Worm (Caenorhabditis elegans) whole organism, young adult: ENCODE measurements around the gene C48B4.12.

Experiments used
- B0019.2 ChIP-seq: fragments of 200-800 bp; sonication (Bioruptor generic); conservative IDR thresholded peaks from 2 replicates; pipeline ENCODE4 v1.3.6; 2022; ENCODE audit warnings: missing genetic modification reagents, missing genetic modification characterization, missing compliant biosample characterization
- B0336.3 ChIP-seq: fragments of 200-800 bp; sonication (Bioruptor generic); IDR thresholded peaks from 2 replicates; pipeline ENCODE4 v1.3.6; 2022; ENCODE audit warnings: missing genetic modification characterization, missing compliant biosample characterization
- C17E4.6 ChIP-seq: fragments of 200-800 bp; sonication (Bioruptor generic); IDR thresholded peaks from 2 replicates; pipeline ENCODE4 v1.3.6; 2022; ENCODE audit warnings: missing genetic modification reagents, missing genetic modification characterization, missing compliant biosample characterization
- F23B12.7 ChIP-seq: sonication (generic microtip); optimal IDR thresholded peaks from 2 replicates; lab custom pipeline; 2017; ENCODE audit warnings: missing genetic modification characterization, mild to moderate bottlenecking, missing compliant biosample characterization, antibody characterized with exemption, moderate library complexity; ENCODE audit not compliant: insufficient read depth
- F37B4.10 ChIP-seq: fragments of 200-800 bp; sonication (Bioruptor generic); IDR thresholded peaks from 2 replicates; pipeline ENCODE4 v1.3.6; 2022; ENCODE audit warnings: missing genetic modification characterization, missing compliant biosample characterization
- F39B2.1 ChIP-seq: fragments of 200-800 bp; sonication (Bioruptor generic); IDR thresholded peaks from 2 replicates; pipeline ENCODE4 v1.3.6; 2022; ENCODE audit warnings: missing genetic modification reagents, missing genetic modification characterization, missing compliant biosample characterization
- K11D2.4 ChIP-seq: fragments of 200-800 bp; sonication (Bioruptor generic); IDR thresholded peaks from 2 replicates; pipeline ENCODE4 v1.3.6; 2022; ENCODE audit warnings: missing genetic modification reagents, missing genetic modification characterization, missing compliant biosample characterization
- T26A5.8 ChIP-seq: sonication (generic microtip); optimal IDR thresholded peaks from 2 replicates; lab custom pipeline; 2016; ENCODE audit warnings: missing genetic modification characterization, missing compliant biosample characterization
- Y53G8AR.9 ChIP-seq: fragments of 200-800 bp; sonication (Bioruptor generic); conservative IDR thresholded peaks from 2 replicates; pipeline ENCODE4 v1.3.6; 2022; ENCODE audit warnings: missing genetic modification reagents, missing genetic modification characterization, missing compliant biosample characterization
- Y56A3A.18 ChIP-seq: fragments of 200-800 bp; sonication (Bioruptor generic); IDR thresholded peaks from 2 replicates; pipeline ENCODE4 v1.3.6; 2022; ENCODE audit warnings: missing genetic modification reagents, missing genetic modification characterization, missing compliant biosample characterization
- Y67H2A.10 ChIP-seq: fragments of 200-800 bp; sonication (Bioruptor generic); conservative IDR thresholded peaks from 2 replicates; pipeline ENCODE4 v1.3.6; 2022; ENCODE audit warnings: missing genetic modification reagents, missing genetic modification characterization, missing compliant biosample characterization
- Y79H2A.3 ChIP-seq: fragments of 200-800 bp; sonication (Bioruptor generic); conservative IDR thresholded peaks from 2 replicates; pipeline ENCODE4 v1.3.6; 2022; ENCODE audit warnings: missing genetic modification reagents, missing genetic modification characterization, missing compliant biosample characterization
- Y95B8A.8 ChIP-seq: fragments of 200-800 bp; sonication (Bioruptor generic); IDR thresholded peaks from 2 replicates; pipeline ENCODE4 v1.3.6; 2022; ENCODE audit warnings: missing genetic modification reagents, missing genetic modification characterization, missing compliant biosample characterization
- ZK185.1 ChIP-seq: sonication (generic microtip); optimal IDR thresholded peaks from 2 replicates; lab custom pipeline; 2016; ENCODE audit warnings: mild to moderate bottlenecking, missing genetic modification characterization, missing compliant biosample characterization; ENCODE audit not compliant: poor library complexity, severe bottlenecking
- aptf-3 ChIP-seq: fragments of 200-800 bp; sonication (Bioruptor generic); IDR thresholded peaks from 2 replicates; pipeline ENCODE4 v1.3.6; 2022; ENCODE audit warnings: missing genetic modification characterization, missing compliant biosample characterization
- atf-7 ChIP-seq: sonication (generic microtip); optimal IDR thresholded peaks from 2 replicates; lab custom pipeline; 2017; ENCODE audit warnings: mild to moderate bottlenecking, missing genetic modification characterization, missing compliant biosample characterization
- attf-5 ChIP-seq: fragments of 200-800 bp; sonication (Bioruptor generic); optimal IDR thresholded peaks from 2 replicates; lab custom pipeline; 2018; ENCODE audit warnings: mild to moderate bottlenecking, missing genetic modification characterization, missing compliant biosample characterization
- attf-6 ChIP-seq: fragments of 200-800 bp; sonication (Bioruptor generic); IDR thresholded peaks from 2 replicates; pipeline ENCODE4 v1.3.6; 2022; ENCODE audit warnings: missing genetic modification reagents, missing genetic modification characterization, missing compliant biosample characterization
- ceh-27 ChIP-seq: fragments of 200-800 bp; sonication (Bioruptor generic); optimal IDR thresholded peaks from 2 replicates; lab custom pipeline; 2018; ENCODE audit warnings: mild to moderate bottlenecking, missing genetic modification characterization, moderate library complexity, missing compliant biosample characterization
- ceh-40 ChIP-seq: fragments of 200-800 bp; sonication (Bioruptor generic); IDR thresholded peaks from 2 replicates; pipeline ENCODE4 v1.3.6; 2022; ENCODE audit warnings: missing genetic modification characterization, missing compliant biosample characterization
- dpl-1 ChIP-seq: fragments of 150-350 bp; optimal IDR thresholded peaks from 2 replicates; lab custom pipeline; 2014; ENCODE audit warnings: missing biosample characterization, missing genetic modification reagents, missing genetic modification characterization
- hlh-26 ChIP-seq: fragments of 200-800 bp; sonication (Bioruptor generic); conservative IDR thresholded peaks from 2 replicates; pipeline ENCODE4 v1.3.6; 2022; ENCODE audit warnings: missing genetic modification reagents, missing genetic modification characterization, missing compliant biosample characterization
- hmg-20 ChIP-seq: fragments of 200-800 bp; sonication (Bioruptor generic); IDR thresholded peaks from 2 replicates; pipeline ENCODE4 v1.3.6; 2022; ENCODE audit warnings: missing genetic modification reagents, missing genetic modification characterization, missing compliant biosample characterization
- hrde-1 ChIP-seq: sonication (generic microtip); optimal IDR thresholded peaks from 2 replicates; lab custom pipeline; 2016; ENCODE audit warnings: missing genetic modification characterization, mild to moderate bottlenecking, missing compliant biosample characterization, moderate library complexity, missing genotype, missing genetic modification reagents, borderline replicate concordance
- hsf-1 ChIP-seq: fragments of 200-800 bp; sonication (Bioruptor generic); IDR thresholded peaks from 2 replicates; pipeline ENCODE4 v1.3.6; 2022; ENCODE audit warnings: missing genetic modification reagents, missing genetic modification characterization, missing compliant biosample characterization
- let-607 ChIP-seq, 2 experiments: fragments of 200-800 bp in 1 of 2; sonication (Bioruptor generic) in 1 of 2; sonication (generic microtip) in 1 of 2; optimal IDR thresholded peaks; 2 replicates each; lab custom pipeline; 2016 to 2018; ENCODE audit warnings: mild to moderate bottlenecking in 2 of 2, missing compliant biosample characterization in 2 of 2, missing genetic modification characterization in 2 of 2, moderate library complexity in 2 of 2, missing genotype in 1 of 2
- lin-35 ChIP-seq, 3 experiments: fragments of 150-350 bp in 2 of 3; sonication (generic microtip) in 1 of 3; optimal IDR thresholded peaks; 2 replicates each; lab custom pipeline; 2014 to 2018; ENCODE audit warnings: missing biosample characterization in 3 of 3, missing genetic modification characterization in 3 of 3, missing genetic modification reagents in 3 of 3
- madf-10 ChIP-seq: sonication (generic microtip); optimal IDR thresholded peaks from 2 replicates; lab custom pipeline; 2016; ENCODE audit warnings: mild to moderate bottlenecking, missing genetic modification characterization, missing compliant biosample characterization
- madf-3 ChIP-seq: fragments of 200-800 bp; sonication (Bioruptor generic); IDR thresholded peaks from 2 replicates; pipeline ENCODE4 v1.3.6; 2022; ENCODE audit warnings: missing genetic modification reagents, missing genetic modification characterization, missing compliant biosample characterization
- nfya-2 ChIP-seq: fragments of 200-800 bp; sonication (Bioruptor generic); IDR thresholded peaks from 2 replicates; pipeline ENCODE4 v1.3.6; 2022; ENCODE audit warnings: missing genetic modification reagents, missing genetic modification characterization, missing compliant biosample characterization
- nhr-27 ChIP-seq: fragments of 200-800 bp; sonication (Bioruptor generic); optimal IDR thresholded peaks from 2 replicates; lab custom pipeline; 2018; ENCODE audit warnings: mild to moderate bottlenecking, missing genetic modification characterization, moderate library complexity, missing compliant biosample characterization
- nhr-80 ChIP-seq: sonication (generic microtip); optimal IDR thresholded peaks from 2 replicates; lab custom pipeline; 2016; ENCODE audit warnings: missing genetic modification characterization, missing compliant biosample characterization
- rec-8 ChIP-seq, 2 experiments: sonication (generic microtip); optimal IDR thresholded peaks; 2 replicates each; lab custom pipeline; 2016; ENCODE audit warnings: mild to moderate bottlenecking in 2 of 2, missing genetic modification characterization in 2 of 2, missing genetic modification reagents in 2 of 2, missing genotype in 2 of 2, missing biosample characterization in 1 of 2, missing compliant biosample characterization in 1 of 2, moderate library complexity in 1 of 2
- snpc-1.1 ChIP-seq: sonication (generic microtip); optimal IDR thresholded peaks from 2 replicates; lab custom pipeline; 2017; ENCODE audit warnings: missing genetic modification characterization, mild to moderate bottlenecking, missing compliant biosample characterization, antibody characterized with exemption, moderate library complexity, missing genotype, missing genetic modification reagents; ENCODE audit not compliant: insufficient read depth
- snpc-3.4 ChIP-seq: sonication (generic microtip); optimal IDR thresholded peaks from 2 replicates; lab custom pipeline; 2017; ENCODE audit warnings: missing genetic modification characterization, mild to moderate bottlenecking, missing compliant biosample characterization, antibody characterized with exemption, moderate library complexity, missing genotype, missing genetic modification reagents
- sptf-2 ChIP-seq: fragments of 200-800 bp; sonication (Bioruptor generic); optimal IDR thresholded peaks from 2 replicates; lab custom pipeline; 2018; ENCODE audit warnings: mild to moderate bottlenecking, missing genetic modification characterization, missing compliant biosample characterization
- tbx-9 ChIP-seq: sonication (generic microtip); optimal IDR thresholded peaks from 2 replicates; lab custom pipeline; 2016; ENCODE audit warnings: borderline replicate concordance, missing genetic modification characterization, inconsistent platforms, missing compliant biosample characterization
- tlf-1 ChIP-seq: fragments of 200-800 bp; sonication (Bioruptor generic); optimal IDR thresholded peaks from 2 replicates; lab custom pipeline; 2018; ENCODE audit warnings: mild to moderate bottlenecking, missing genetic modification characterization, missing compliant biosample characterization
- unc-130 ChIP-seq: sonication (generic microtip); optimal IDR thresholded peaks from 2 replicates; lab custom pipeline; 2016; ENCODE audit warnings: missing genetic modification reagents, missing genetic modification characterization, missing compliant biosample characterization
- xnd-1 ChIP-seq: sonication (generic microtip); optimal IDR thresholded peaks from 2 replicates; lab custom pipeline; 2016; ENCODE audit warnings: missing genotype, missing genetic modification reagents, missing genetic modification characterization, missing compliant biosample characterization
- zim-3 ChIP-seq: sonication (generic microtip); optimal IDR thresholded peaks from 2 replicates; lab custom pipeline; 2017; ENCODE audit warnings: mild to moderate bottlenecking, missing genetic modification characterization, moderate library complexity, missing compliant biosample characterization
- ztf-18 ChIP-seq: sonication (generic microtip); optimal IDR thresholded peaks from 2 replicates; lab custom pipeline; 2016; ENCODE audit warnings: missing genotype, mild to moderate bottlenecking, missing genetic modification characterization, missing compliant biosample characterization
- ztf-25 ChIP-seq: fragments of 200-800 bp; sonication (Bioruptor generic); IDR thresholded peaks from 2 replicates; pipeline ENCODE4 v1.3.6; 2022; ENCODE audit warnings: missing genetic modification reagents, missing genetic modification characterization, missing compliant biosample characterization
- ztf-26 ChIP-seq: sonication (generic microtip); optimal IDR thresholded peaks from 2 replicates; lab custom pipeline; 2017; ENCODE audit warnings: missing genetic modification characterization, missing compliant biosample characterization
- ztf-3 ChIP-seq: fragments of 200-800 bp; sonication (Bioruptor generic); optimal IDR thresholded peaks from 2 replicates; lab custom pipeline; 2018; ENCODE audit warnings: mild to moderate bottlenecking, missing genetic modification characterization, missing compliant biosample characterization

The C48B4.12 gene

DNA sequence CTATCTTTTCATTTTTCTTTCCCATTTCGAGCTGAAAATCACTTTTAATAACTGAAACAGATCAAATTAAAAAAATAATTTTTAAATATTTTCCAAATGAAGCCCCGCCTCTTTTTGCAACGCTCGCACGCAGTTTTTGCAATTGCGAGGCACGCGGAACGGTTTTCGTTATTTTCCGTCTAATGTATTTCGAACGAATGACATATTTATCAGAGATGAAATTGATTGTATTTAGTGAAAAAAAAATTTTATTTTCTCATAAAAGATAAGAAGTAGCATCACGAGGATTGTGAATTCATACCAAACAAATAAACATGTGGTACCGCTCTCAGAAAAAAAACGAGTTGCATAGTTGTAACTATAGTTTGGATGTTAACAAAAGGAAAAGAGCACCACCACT is 32.7 kb downstream of the C48B4.12 start, which contains the start of gene rpac-19 (continued):
- TF ChIP-seq sptf-2 (GFP tag; lab: Kevin White, UChicago) (no peak), F39B2.1 (GFP tag; lab: Robert Waterston, UW) (no peak), aptf-3 (no peak), zim-3 (tag; lab: Kevin White, UChicago) (peak; percentile 42), F23B12.7 (tag; lab: Kevin White, UChicago) (peak; percentile 53), atf-7 (tag; lab: Kevin White, UChicago) (peak; percentile 64), xnd-1 (tag; lab: Kevin White, UChicago) (peak; percentile 58), ceh-40 (GFP tag; lab: Robert Waterston, UW) (no peak)
- TF ChIP-seq, all 124 proteins: peak for 80

DNA sequence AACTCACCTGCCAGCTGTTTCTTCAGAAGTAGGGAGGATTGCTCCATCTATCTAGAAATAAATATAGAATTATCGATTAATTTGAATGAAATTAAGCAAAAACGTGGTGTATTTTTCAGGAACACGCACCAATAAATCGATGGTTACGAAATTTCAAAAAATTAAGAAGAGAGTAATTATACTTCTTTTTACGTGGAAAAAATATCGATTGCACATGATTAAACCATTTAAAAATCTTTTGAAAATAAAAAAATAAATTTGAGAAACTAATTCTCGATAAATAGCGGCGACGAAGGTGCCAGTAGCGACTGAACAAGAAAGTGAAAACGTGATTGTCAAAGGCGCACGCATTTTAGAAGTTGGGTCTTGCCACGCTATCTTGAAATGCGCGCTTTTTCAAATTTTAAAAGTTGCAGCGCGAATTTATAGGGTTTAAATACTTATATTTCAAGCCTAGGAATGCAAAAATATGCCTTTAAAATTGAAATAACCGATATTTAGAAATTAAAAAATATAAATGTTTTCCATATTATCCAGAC is 34.0 kb downstream of the C48B4.12 start, which contains the start of gene ubc-7:
ubc-7 (minus strand) TSS at position 51 of the 539 bp plus-strand sequence.
- TF ChIP-seq attf-6, result no peak
- TF ChIP-seq T26A5.8, result no peak
- no peak for TF ChIP-seq hmg-20 (GFP tag; lab: Robert Waterston, UW)
- no peak for TF ChIP-seq hrde-1
- TF ChIP-seq snpc-1.1, result peak; percentile 58
- TF ChIP-seq ztf-3, result no peak
- no peak for TF ChIP-seq Y56A3A.18
- TF ChIP-seq Y79H2A.3, result no peak
- TF ChIP-seq F37B4.10 (GFP tag; lab: Robert Waterston, UW), result no peak
- TF ChIP-seq Y95B8A.8 (GFP tag; lab: Robert Waterston, UW), result no peak
- TF ChIP-seq madf-3 (GFP tag; lab: Robert Waterston, UW), result peak; percentile 30; the same call in 1 of the 2 replicates
- no peak for TF ChIP-seq ztf-25 (GFP tag; lab: Robert Waterston, UW)
- TF ChIP-seq madf-10 (tag; lab: Kevin White, UChicago), result no peak
- TF ChIP-seq nhr-80 (tag; lab: Kevin White, UChicago), result peak; percentile 22
- TF ChIP-seq snpc-3.4, result peak; percentile 71
- TF ChIP-seq attf-5, result peak; percentile 72
- TF ChIP-seq unc-130 (GFP tag; lab: Kevin White, UChicago), result no peak
- no peak for TF ChIP-seq zim-3 (tag; lab: Kevin White, UChicago)
- 0 out of 2 replicates have a peak, but pooled peaks have one; percentile 3 for TF ChIP-seq B0019.2
- TF ChIP-seq ztf-26 (tag; lab: Kevin White, UChicago), result no peak
- TF ChIP-seq ceh-27 (GFP tag; lab: Kevin White, UChicago), result no peak
- TF ChIP-seq hlh-26 (GFP tag; lab: Robert Waterston, UW), result no peak
- TF ChIP-seq ztf-18 (tag; lab: Kevin White, UChicago), result peak; percentile 48
- no peak for TF ChIP-seq C17E4.6 (GFP tag; lab: Robert Waterston, UW)
- TF ChIP-seq K11D2.4 (GFP tag; lab: Robert Waterston, UW), result no peak
- TF ChIP-seq Y53G8AR.9 (GFP tag; lab: Robert Waterston, UW), result no peak
- TF ChIP-seq rec-8 (tag; optimal IDR thresholded peaks at IDR 0.05; lab: Kevin White, UChicago), result no peak
- peak; percentile 68 for TF ChIP-seq F23B12.7 (tag; lab: Kevin White, UChicago)
- TF ChIP-seq nhr-27 (tag; lab: Kevin White, UChicago), result no peak
- no peak for TF ChIP-seq Y67H2A.10 (GFP tag; lab: Robert Waterston, UW)
- peak; percentile 95 for TF ChIP-seq dpl-1 (GFP tag; lab: Kevin White, UChicago)
- no peak for TF ChIP-seq let-607 (tag; optimal IDR thresholded peaks at IDR 0.05; lab: Kevin White, UChicago)
- TF ChIP-seq tbx-9 (tag; lab: Kevin White, UChicago), result no peak
- peak; percentile 68 for TF ChIP-seq tlf-1 (GFP tag; lab: Kevin White, UChicago)
- peak; percentile 42; the same call in 1 of the 2 replicates for TF ChIP-seq B0336.3 (GFP tag; lab: Robert Waterston, UW)
- peak; percentile 50 to 91 (median 79) for TF ChIP-seq lin-35 (GFP tag; optimal IDR thresholded peaks at IDR 0.05; lab: Kevin White, UChicago)
- TF ChIP-seq hsf-1 (GFP tag; lab: Robert Waterston, UW), result peak; percentile 79
- peak; percentile 63 for TF ChIP-seq ZK185.1 (tag; lab: Kevin White, UChicago)
- TF ChIP-seq aptf-3, result no peak
- TF ChIP-seq nfya-2 (GFP tag; lab: Robert Waterston, UW), result no peak
